Worm (Caenorhabditis elegans) whole organism, L4 larva: ENCODE measurements around the gene tmc-2.
"Not testable (repeated sequence)": the region's sequence is repeated elsewhere in the genome, so short reads cannot be mapped to it uniquely, and the experiment has no call there.

ENCODE experiments used
- D1046.2 ChIP-seq: fragments of 200-800 bp; sonication (Bioruptor generic); IDR thresholded peaks from 2 replicates; pipeline ENCODE4 v1.3.6; 2022; ENCODE audit warnings: missing genetic modification characterization, missing compliant biosample characterization
- F26F4.8 ChIP-seq: fragments of 200-800 bp; sonication (Bioruptor generic); conservative IDR thresholded peaks from 2 replicates; pipeline ENCODE4 v1.3.6; 2022; ENCODE audit warnings: missing genetic modification characterization, missing compliant biosample characterization
- F37D6.2 ChIP-seq: sonication (generic microtip); optimal IDR thresholded peaks from 2 replicates; lab custom pipeline; 2016; ENCODE audit warnings: mild to moderate bottlenecking, missing genetic modification characterization, missing compliant biosample characterization
- Y48G9A.11 ChIP-seq: fragments of 200-800 bp; sonication (Bioruptor generic); IDR thresholded peaks from 2 replicates; pipeline ENCODE4 v1.3.6; 2022; ENCODE audit warnings: missing genetic modification reagents, missing genetic modification characterization, missing compliant biosample characterization
- aha-1 ChIP-seq: fragments of 150-350 bp; peaks from one replicate; lab custom pipeline; 2014; ENCODE audit warnings: missing biosample characterization, missing genetic modification characterization
- aly-2 ChIP-seq: sonication (generic microtip); optimal IDR thresholded peaks from 2 replicates; lab custom pipeline; 2018; ENCODE audit warnings: missing biosample characterization, missing genetic modification characterization
- arid-1 ChIP-seq: fragments of 200-800 bp; sonication (Bioruptor generic); conservative IDR thresholded peaks from 2 replicates; pipeline ENCODE4 v1.3.6; 2022; ENCODE audit warnings: missing genetic modification reagents, missing genetic modification characterization, missing compliant biosample characterization
- ceh-28 ChIP-seq: fragments of 150-350 bp; optimal IDR thresholded peaks from 2 replicates; lab custom pipeline; 2014; ENCODE audit warnings: missing biosample characterization, missing genetic modification reagents, missing genetic modification characterization
- ceh-62 ChIP-seq: sonication (generic microtip); optimal IDR thresholded peaks from 2 replicates; lab custom pipeline; 2017; ENCODE audit warnings: missing biosample characterization, missing genetic modification characterization
- ctbp-1 ChIP-seq: fragments of 200-800 bp; sonication (Bioruptor generic); IDR thresholded peaks from 2 replicates; pipeline ENCODE4 v1.3.6; 2022; ENCODE audit warnings: missing genetic modification reagents, missing genetic modification characterization, missing compliant biosample characterization
- daf-8 ChIP-seq: fragments of 200-800 bp; sonication (Bioruptor generic); IDR thresholded peaks from 2 replicates; pipeline ENCODE4 v1.3.6; 2022; ENCODE audit warnings: missing genetic modification characterization, missing compliant biosample characterization
- dmd-6 ChIP-seq: fragments of 200-800 bp; sonication (Bioruptor generic); IDR thresholded peaks from 2 replicates; pipeline ENCODE4 v1.3.6; 2022; ENCODE audit warnings: missing genetic modification reagents, missing genetic modification characterization, missing compliant biosample characterization
- dmd-8 ChIP-seq: fragments of 200-800 bp; sonication (Bioruptor generic); IDR thresholded peaks from 2 replicates; pipeline ENCODE4 v1.3.6; 2022; ENCODE audit warnings: missing genetic modification characterization, missing compliant biosample characterization
- egl-27 ChIP-seq: sonication (generic microtip); optimal IDR thresholded peaks from 3 replicates; lab custom pipeline; 2017; ENCODE audit warnings: missing biosample characterization, missing genetic modification reagents, missing genetic modification characterization
- fkh-10 ChIP-seq: fragments of 150-350 bp; optimal IDR thresholded peaks from 2 replicates; lab custom pipeline; 2014; ENCODE audit warnings: missing biosample characterization, missing genetic modification reagents, missing genetic modification characterization
- fos-1 ChIP-seq: fragments of 150-350 bp; optimal IDR thresholded peaks from 2 replicates; lab custom pipeline; 2014; ENCODE audit warnings: missing biosample characterization, missing genetic modification characterization
- hlh-30 ChIP-seq: sonication (generic microtip); optimal IDR thresholded peaks from 2 replicates; lab custom pipeline; 2017; ENCODE audit warnings: antibody characterized with exemption, mild to moderate bottlenecking, missing genetic modification characterization, missing compliant biosample characterization; ENCODE audit not compliant: insufficient read depth
- hmg-1.1 ChIP-seq: fragments of 200-800 bp; sonication (Bioruptor generic); IDR thresholded peaks from 2 replicates; pipeline ENCODE4 v1.3.6; 2022; ENCODE audit warnings: missing genetic modification reagents, missing genetic modification characterization, missing compliant biosample characterization
- jun-1 ChIP-seq: fragments of 150-350 bp; optimal IDR thresholded peaks from 2 replicates; lab custom pipeline; 2014; ENCODE audit warnings: missing biosample characterization, missing genetic modification reagents, missing genetic modification characterization
- lim-7 ChIP-seq: fragments of 200-800 bp; sonication (Bioruptor generic); IDR thresholded peaks from 2 replicates; pipeline ENCODE4 v1.3.6; 2022; ENCODE audit warnings: missing genetic modification characterization, missing compliant biosample characterization
- lin-1 ChIP-seq: fragments of 200-800 bp; sonication (Bioruptor generic); IDR thresholded peaks from 2 replicates; pipeline ENCODE4 v1.3.6; 2022; ENCODE audit warnings: missing genetic modification reagents, missing genetic modification characterization, missing compliant biosample characterization
- lsy-2 ChIP-seq, 2 experiments: fragments of 150-350 bp in 1 of 2; sonication (generic microtip) in 1 of 2; optimal IDR thresholded peaks; 2 replicates each; lab custom pipeline; 2014 to 2017; ENCODE audit warnings: missing biosample characterization in 2 of 2, missing genetic modification characterization in 2 of 2
- madf-5 ChIP-seq, 2 experiments: fragments of 200-800 bp; sonication (Bioruptor generic); IDR thresholded peaks; 2 replicates each; pipeline ENCODE4 v1.3.6; 2022; ENCODE audit warnings: missing compliant biosample characterization in 2 of 2, missing genetic modification characterization in 2 of 2
- mdl-1 ChIP-seq, 2 experiments: fragments of 150-350 bp in 1 of 2; sonication (generic microtip) in 1 of 2; optimal IDR thresholded peaks; 2 replicates each; lab custom pipeline; 2014 to 2017; ENCODE audit warnings: missing biosample characterization in 2 of 2, missing genetic modification characterization in 2 of 2
- mdt-29 ChIP-seq: fragments of 200-800 bp; sonication (Bioruptor generic); IDR thresholded peaks from 2 replicates; pipeline ENCODE4 v1.3.6; 2022; ENCODE audit warnings: missing genetic modification reagents, missing genetic modification characterization, missing compliant biosample characterization
- mep-1 ChIP-seq: fragments of 150-350 bp; sonication (generic microtip); optimal IDR thresholded peaks from 3 replicates; lab custom pipeline; 2014; ENCODE audit warnings: missing biosample characterization, missing genetic modification characterization
- mxl-3 ChIP-seq: fragments of 200-800 bp; sonication (Bioruptor generic); optimal IDR thresholded peaks from 2 replicates; lab custom pipeline; 2018; ENCODE audit warnings: mild to moderate bottlenecking, missing genetic modification characterization, missing compliant biosample characterization
- nhr-28 ChIP-seq: fragments of 150-350 bp; optimal IDR thresholded peaks from 2 replicates; lab custom pipeline; 2014; ENCODE audit warnings: missing biosample characterization, missing genetic modification characterization
- nhr-41 ChIP-seq: fragments of 200-800 bp; sonication (Bioruptor generic); IDR thresholded peaks from 2 replicates; pipeline ENCODE4 v1.3.6; 2022; ENCODE audit warnings: missing genetic modification reagents, missing genetic modification characterization, missing compliant biosample characterization
- nhr-42 ChIP-seq: fragments of 200-800 bp; sonication (Bioruptor generic); IDR thresholded peaks from 2 replicates; pipeline ENCODE4 v1.3.6; 2022; ENCODE audit warnings: missing genetic modification characterization, missing compliant biosample characterization
- nhr-77 ChIP-seq: fragments of 150-350 bp; optimal IDR thresholded peaks from 2 replicates; lab custom pipeline; 2014; ENCODE audit warnings: missing biosample characterization, missing genetic modification characterization
- pha-4 ChIP-seq, 2 experiments: fragments of 150-350 bp in 1 of 2; fragments of 200-800 bp in 1 of 2; sonication (Bioruptor generic) in 1 of 2; IDR thresholded peaks in 1 of 2; optimal IDR thresholded peaks in 1 of 2; 2 replicates each; pipeline versions ENCODE4 v1.3.6 to Lab custom; 2014 to 2022; ENCODE audit warnings: missing genetic modification characterization in 2 of 2, missing genetic modification reagents in 2 of 2, missing biosample characterization in 1 of 2, missing compliant biosample characterization in 1 of 2
- pqm-1 ChIP-seq: sonication (generic microtip); optimal IDR thresholded peaks from 2 replicates; lab custom pipeline; 2017; ENCODE audit warnings: missing biosample characterization, missing genetic modification characterization
- rbr-2 ChIP-seq: sonication (generic microtip); optimal IDR thresholded peaks from 2 replicates; lab custom pipeline; 2016; ENCODE audit warnings: missing genotype, missing genetic modification characterization, missing compliant biosample characterization
- skn-1 ChIP-seq: fragments of 150-350 bp; optimal IDR thresholded peaks from 2 replicates; lab custom pipeline; 2014; ENCODE audit warnings: missing biosample characterization, missing genetic modification characterization
- snpc-1.2 ChIP-seq: fragments of 200-800 bp; sonication (Bioruptor generic); IDR thresholded peaks from 2 replicates; pipeline ENCODE4 v1.3.6; 2022; ENCODE audit warnings: missing genetic modification reagents, missing genetic modification characterization, missing compliant biosample characterization
- unc-62 ChIP-seq, 3 experiments: fragments of 150-350 bp in 1 of 3; sonication (generic microtip); optimal IDR thresholded peaks in 2 of 3; peaks in 1 of 3; 1 replicate in 1 of 3; 2 replicates in 2 of 3; lab custom pipeline; 2014 to 2017; ENCODE audit warnings: missing biosample characterization in 3 of 3, missing genetic modification characterization in 3 of 3, missing genetic modification reagents in 3 of 3, missing genotype in 1 of 3
- zfp-3 ChIP-seq: fragments of 200-800 bp; sonication (Bioruptor generic); conservative IDR thresholded peaks from 2 replicates; pipeline ENCODE4 v1.3.6; 2022; ENCODE audit warnings: missing genetic modification reagents, missing genetic modification characterization, missing compliant biosample characterization
- zip-11 ChIP-seq: fragments of 200-800 bp; sonication (Bioruptor generic); IDR thresholded peaks from 2 replicates; pipeline ENCODE4 v1.3.6; 2022; ENCODE audit warnings: missing genetic modification characterization, missing compliant biosample characterization

Gene tmc-2

DNA sequence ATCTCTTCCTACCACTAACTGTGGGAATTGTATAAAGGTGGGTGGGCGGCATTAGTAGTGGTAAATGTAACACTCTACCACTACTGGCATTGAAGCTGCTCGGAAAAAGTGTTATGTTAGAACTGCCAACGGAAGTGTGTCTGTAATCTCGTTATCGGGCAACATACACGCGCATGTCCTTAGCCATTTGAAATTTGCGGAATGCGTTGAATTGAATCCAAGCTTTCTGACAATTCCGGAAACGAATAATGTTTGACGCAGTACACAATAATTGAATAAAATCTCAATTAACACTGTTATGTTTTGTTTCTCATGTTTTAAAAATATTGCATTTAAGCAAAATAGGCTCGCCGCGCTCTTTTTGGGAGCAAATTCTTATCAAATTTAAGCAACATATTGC lies 21.4 kb downstream of the tmc-2 start:
- TF ChIP-seq zfp-3 (GFP tag; lab: Robert Waterston, UW): no peak
- no peak for TF ChIP-seq ceh-62 (tag; lab: Kevin White, UChicago)
- no peak for TF ChIP-seq pha-4 (GFP tag; IDR thresholded peaks at IDR 0.05; lab: Robert Waterston, UW)
- TF ChIP-seq pha-4 (tag; optimal IDR thresholded peaks at IDR 0.05; lab: Kevin White, UChicago): no peak
- no peak for TF ChIP-seq mdt-29 (GFP tag; lab: Robert Waterston, UW)
- no peak for TF ChIP-seq zip-11 (GFP tag; lab: Robert Waterston, UW)
- TF ChIP-seq pqm-1 (tag; lab: Kevin White, UChicago): no peak
- no peak for TF ChIP-seq jun-1 (tag; lab: Kevin White, UChicago)

DNA sequence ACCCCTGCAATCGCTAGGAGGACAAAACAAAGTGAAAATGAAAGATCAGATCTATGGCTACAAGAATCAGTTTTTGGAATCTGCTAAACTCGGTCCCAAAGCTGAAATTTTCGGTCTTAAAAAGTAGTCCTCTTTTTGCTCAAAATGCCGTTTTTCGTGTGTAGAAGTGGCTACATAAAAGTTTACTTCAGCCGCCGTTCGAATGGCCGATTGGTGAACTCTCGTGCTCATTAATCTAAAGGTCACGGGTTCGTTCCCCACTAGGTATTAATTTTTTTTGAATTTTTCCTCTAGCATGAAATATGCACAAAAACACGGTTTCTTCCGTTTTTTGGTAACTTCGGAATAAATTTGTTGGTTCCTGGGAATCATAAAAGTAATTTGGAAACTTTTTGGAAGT lies 22.2 kb downstream of the tmc-2 start:
- TF ChIP-seq lin-1 (GFP tag; lab: Robert Waterston, UW) (0 out of 2 replicates have a peak, but pooled peaks have one; percentile 15), dmd-8 (GFP tag; lab: Robert Waterston, UW) (peak; percentile 75; the same call in 1 of the 2 replicates), nhr-41 (peak; percentile 32; the same call in 1 of the 2 replicates), snpc-1.2 (GFP tag; lab: Robert Waterston, UW) (peak; percentile 84), Y48G9A.11 (peak; percentile 52; the same call in 1 of the 2 replicates), pha-4 (GFP tag; IDR thresholded peaks at IDR 0.05; lab: Robert Waterston, UW) (peak; percentile 62; the same call in 1 of the 2 replicates)
- not testable (repeated sequence) for TF ChIP-seq pha-4 (tag; optimal IDR thresholded peaks at IDR 0.05; lab: Kevin White, UChicago)

DNA sequence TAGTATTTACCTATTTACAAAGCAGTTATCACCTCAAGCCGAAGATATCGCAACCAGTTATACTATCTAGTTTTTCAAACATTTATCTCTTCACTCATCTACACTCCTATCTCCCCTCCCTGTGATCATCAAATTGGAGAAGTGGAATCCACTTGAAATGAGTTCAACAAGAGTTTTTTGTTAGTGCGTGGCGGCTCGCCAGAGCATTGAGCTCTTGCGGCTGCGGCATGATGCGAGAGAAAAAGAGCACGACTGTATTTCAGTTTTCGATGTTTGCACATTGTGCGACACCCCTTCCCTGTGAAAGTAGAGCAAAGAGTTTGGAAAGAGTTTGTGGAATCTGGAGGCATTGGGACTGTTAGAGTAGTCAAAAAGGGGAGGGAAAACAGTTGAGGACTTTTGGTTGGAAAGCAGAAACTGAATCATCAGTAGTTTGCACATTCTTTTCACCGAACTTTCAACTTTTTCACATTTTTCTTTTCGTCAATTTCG lies 27.2 kb downstream of the tmc-2 start, which contains the start of gene T20B5.2:
TSS of gene T20B5.2 (plus strand) at position 442 of the 492 bp plus-strand sequence.
- TF ChIP-seq aly-2 (tag; lab: Kevin White, UChicago): no peak
- 0 out of 2 replicates have a peak, but pooled peaks have one; percentile 21 for TF ChIP-seq F26F4.8 (GFP tag; lab: Robert Waterston, UW)
- TF ChIP-seq unc-62 (GFP tag; optimal IDR thresholded peaks at IDR 0.05 in 1 of 2; lab: Kevin White, UChicago): peak in 1 of 2 experiments; percentile 65
- no peak for TF ChIP-seq unc-62 (tag; optimal IDR thresholded peaks at IDR 0.05; lab: Kevin White, UChicago)
- TF ChIP-seq jun-1 (tag; lab: Kevin White, UChicago): no peak
- TF ChIP-seq, all 104 proteins: peak for 2

- TF ChIP-seq unc-62 (GFP tag; optimal IDR thresholded peaks at IDR 0.05 in 1 of 2; lab: Kevin White, UChicago) (peak in 1 of 2 experiments; percentile 75), unc-62 (tag; optimal IDR thresholded peaks at IDR 0.05; lab: Kevin White, UChicago) (no peak), aly-2 (tag; lab: Kevin White, UChicago) (no peak)
Observed at ce11 chrX:9336227-9336626, 32.7 kb downstream of the tmc-2 start.

DNA sequence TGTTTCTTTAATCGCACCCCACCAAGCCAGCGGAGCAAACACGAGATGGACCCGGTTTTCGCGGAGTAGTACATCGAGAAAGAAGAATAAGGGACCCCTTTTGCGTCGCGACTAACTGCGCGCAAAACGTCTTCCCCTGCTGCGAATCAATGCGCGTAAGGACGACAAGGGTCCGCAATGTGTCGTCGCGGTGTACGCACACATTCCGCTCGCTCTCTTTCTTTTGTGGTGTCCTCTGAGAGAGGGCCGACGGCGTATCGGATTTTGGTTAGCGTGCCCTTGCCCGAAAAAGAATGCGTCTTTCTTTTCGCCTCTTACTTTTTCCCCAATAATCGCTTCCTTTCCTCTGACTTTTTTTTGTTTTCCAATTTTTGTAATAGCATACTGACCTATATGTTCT lies 34.3 kb downstream of the tmc-2 start:
- TF ChIP-seq rbr-2 (tag; lab: Kevin White, UChicago) (peak; percentile 81), madf-5 (GFP tag; IDR thresholded peaks at IDR 0.05; lab: Robert Waterston, UW) (0 out of 4 replicates have a peak, but pooled peaks of 1 of the 2 experiments have one; percentile 58), fkh-10 (peak; percentile 36), fos-1 (tag; lab: Kevin White, UChicago) (no peak), ctbp-1 (GFP tag; lab: Robert Waterston, UW) (peak; percentile 84), dmd-6 (0 out of 2 replicates have a peak, but pooled peaks have one; percentile 34), nhr-77 (peak; percentile 20), mdl-1 (tag; optimal IDR thresholded peaks at IDR 0.05; lab: Kevin White, UChicago) (peak in 1 of 2 experiments; percentile 79), D1046.2 (GFP tag; lab: Robert Waterston, UW) (no peak), egl-27 (no peak), nhr-42 (GFP tag; lab: Robert Waterston, UW) (peak; percentile 77; the same call in 1 of the 2 replicates), hmg-1.1 (GFP tag; lab: Robert Waterston, UW) (peak; percentile 88), lim-7 (0 out of 2 replicates have a peak, but pooled peaks have one; percentile 23), ceh-28 (tag; lab: Kevin White, UChicago) (peak; percentile 23), nhr-28 (peak; percentile 38), snpc-1.2 (GFP tag; lab: Robert Waterston, UW) (no peak), unc-62 (GFP tag; optimal IDR thresholded peaks at IDR 0.05 in 1 of 2; lab: Kevin White, UChicago) (peak in 1 of 2 experiments; percentile 73), unc-62 (tag; optimal IDR thresholded peaks at IDR 0.05; lab: Kevin White, UChicago) (no peak), mxl-3 (GFP tag; lab: Kevin White, UChicago) (peak; percentile 67), lsy-2 (tag; optimal IDR thresholded peaks at IDR 0.05; lab: Kevin White, UChicago) (peak in 1 of 2 experiments; percentile 15), hlh-30 (tag; lab: Kevin White, UChicago) (peak; percentile 77), daf-8 (GFP tag; lab: Robert Waterston, UW) (no peak), arid-1 (0 out of 2 replicates have a peak, but pooled peaks have one; percentile 37), jun-1 (tag; lab: Kevin White, UChicago) (no peak), F37D6.2 (tag; lab: Kevin White, UChicago) (peak; percentile 53), mep-1 (tag; lab: Kevin White, UChicago) (peak; percentile 79), aha-1 (tag; lab: Kevin White, UChicago) (peak; percentile 91), skn-1 (tag; lab: Kevin White, UChicago) (no peak)
